Worm (Caenorhabditis elegans) whole organism, early embryonic: ENCODE measurements around the gene K01A12.2.

Experiments used
- B0310.2 ChIP-seq: sonication (generic microtip); optimal IDR thresholded peaks from 2 replicates; lab custom pipeline; 2016; ENCODE audit warnings: mild to moderate bottlenecking, missing genetic modification characterization, missing compliant biosample characterization
- F13C5.2 ChIP-seq: sonication (generic microtip); optimal IDR thresholded peaks from 2 replicates; lab custom pipeline; 2017; ENCODE audit warnings: mild to moderate bottlenecking, missing genetic modification characterization, inconsistent platforms, missing compliant biosample characterization
- aly-1 ChIP-seq: sonication (generic microtip); optimal IDR thresholded peaks from 2 replicates; lab custom pipeline; 2016; ENCODE audit warnings: missing genetic modification characterization, missing compliant biosample characterization
- ama-1 ChIP-seq: fragments of 150-350 bp; optimal IDR thresholded peaks from 2 replicates; lab custom pipeline; 2014
- ceh-13 ChIP-seq: fragments of 200-800 bp; sonication (Bioruptor generic); optimal IDR thresholded peaks from 2 replicates; lab custom pipeline; 2018; ENCODE audit warnings: mild to moderate bottlenecking, missing genetic modification characterization, missing compliant biosample characterization
- ceh-36 ChIP-seq: sonication (generic microtip); optimal IDR thresholded peaks from 2 replicates; lab custom pipeline; 2016; ENCODE audit warnings: missing genetic modification characterization, inconsistent platforms, missing compliant biosample characterization
- ets-7 ChIP-seq: sonication (generic microtip); optimal IDR thresholded peaks from 2 replicates; lab custom pipeline; 2016; ENCODE audit warnings: missing genotype, missing genetic modification characterization, missing compliant biosample characterization
- flt-1 ChIP-seq: fragments of 200-800 bp; sonication (Bioruptor generic); IDR thresholded peaks from 2 replicates; pipeline ENCODE4 v1.3.6; 2022; ENCODE audit warnings: missing genetic modification characterization, missing compliant biosample characterization
- hmbx-1 ChIP-seq: sonication (generic microtip); optimal IDR thresholded peaks from 2 replicates; lab custom pipeline; 2016; ENCODE audit warnings: mild to moderate bottlenecking, missing genetic modification characterization, missing compliant biosample characterization
- hmg-4 ChIP-seq: fragments of 200-800 bp; sonication (Bioruptor generic); optimal IDR thresholded peaks from 2 replicates; lab custom pipeline; 2018; ENCODE audit warnings: mild to moderate bottlenecking, missing genetic modification characterization, missing compliant biosample characterization
- hnd-1 ChIP-seq: sonication (generic microtip); optimal IDR thresholded peaks from 2 replicates; lab custom pipeline; 2016; ENCODE audit warnings: missing genetic modification characterization, missing compliant biosample characterization
- pes-1 ChIP-seq: fragments of 200-800 bp; sonication (Bioruptor generic); IDR thresholded peaks from 2 replicates; pipeline ENCODE4 v1.3.6; 2022; ENCODE audit warnings: missing genetic modification reagents, missing genetic modification characterization, missing compliant biosample characterization
- scrt-1 ChIP-seq: fragments of 200-800 bp; sonication (Bioruptor generic); IDR thresholded peaks from 2 replicates; pipeline ENCODE4 v1.3.6; 2022; ENCODE audit warnings: missing genetic modification characterization, missing compliant biosample characterization
- sea-1 ChIP-seq: fragments of 200-800 bp; sonication (Bioruptor generic); conservative IDR thresholded peaks from 2 replicates; pipeline ENCODE4 v1.3.6; 2022; ENCODE audit warnings: missing genetic modification characterization, missing compliant biosample characterization
- tbx-11 ChIP-seq: fragments of 200-800 bp; sonication (Bioruptor generic); IDR thresholded peaks from 2 replicates; pipeline ENCODE4 v1.3.6; 2022; ENCODE audit warnings: missing genetic modification characterization, missing compliant biosample characterization
- tbx-37 ChIP-seq: fragments of 200-800 bp; sonication (Bioruptor generic); conservative IDR thresholded peaks from 2 replicates; pipeline ENCODE4 v1.3.6; 2022; ENCODE audit warnings: missing genetic modification reagents, missing genetic modification characterization, missing compliant biosample characterization
- tra-4 ChIP-seq: sonication (generic microtip); optimal IDR thresholded peaks from 2 replicates; lab custom pipeline; 2017; ENCODE audit warnings: missing genetic modification characterization, missing compliant biosample characterization

K01A12.2 gene

ce11 chrX:8613053-8613452, at the start of gene K01A12.2:
Gene K01A12.2 (plus strand): TSS chrX:8613353.
- no peak for TF ChIP-seq tbx-11
- no peak for TF ChIP-seq hmg-4 (GFP tag; lab: Kevin White, UChicago)
- no peak for TF ChIP-seq tbx-37 (GFP tag; lab: Robert Waterston, UW)
- no peak for TF ChIP-seq ets-7 (tag; lab: Kevin White, UChicago)
- no peak for TF ChIP-seq tra-4 (tag; lab: Kevin White, UChicago)
- TF ChIP-seq hnd-1 (tag; lab: Kevin White, UChicago): no peak
- TF ChIP-seq aly-1 (tag; lab: Kevin White, UChicago): no peak
- no peak for TF ChIP-seq ama-1
- TF ChIP-seq B0310.2: no peak
- no peak for TF ChIP-seq ceh-36 (tag; lab: Kevin White, UChicago)
- no peak for TF ChIP-seq ceh-13
- no peak for TF ChIP-seq hmbx-1 (tag; lab: Kevin White, UChicago)

- no peak for TF ChIP-seq ceh-13
- TF ChIP-seq flt-1 (GFP tag; lab: Robert Waterston, UW): no peak
- no peak for TF ChIP-seq ama-1
- TF ChIP-seq ceh-36 (tag; lab: Kevin White, UChicago): no peak
- TF ChIP-seq hnd-1 (tag; lab: Kevin White, UChicago): no peak
- TF ChIP-seq scrt-1 (GFP tag; lab: Robert Waterston, UW): no peak
- no peak for TF ChIP-seq hmg-4 (GFP tag; lab: Kevin White, UChicago)
- no peak for TF ChIP-seq tra-4 (tag; lab: Kevin White, UChicago)
- TF ChIP-seq pes-1 (GFP tag; lab: Robert Waterston, UW): no peak
- no peak for TF ChIP-seq ets-7 (tag; lab: Kevin White, UChicago)
Measured at ce11 chrX:8563663-8564450, 49.3 kb upstream of the K01A12.2 start.

ce11 chrX:8564451-8564795, 48.7 kb upstream of the K01A12.2 start:
- no peak for TF ChIP-seq aly-1 (tag; lab: Kevin White, UChicago)
- no peak for TF ChIP-seq ama-1
- TF ChIP-seq hnd-1 (tag; lab: Kevin White, UChicago): no peak
- TF ChIP-seq scrt-1 (GFP tag; lab: Robert Waterston, UW): no peak
- TF ChIP-seq ceh-36 (tag; lab: Kevin White, UChicago): no peak
- no peak for TF ChIP-seq sea-1 (GFP tag; lab: Robert Waterston, UW)
- TF ChIP-seq tbx-11: no peak
- no peak for TF ChIP-seq flt-1 (GFP tag; lab: Robert Waterston, UW)
- TF ChIP-seq B0310.2: no peak
- TF ChIP-seq ceh-13: no peak
- TF ChIP-seq hmbx-1 (tag; lab: Kevin White, UChicago): no peak
- no peak for TF ChIP-seq F13C5.2 (tag; lab: Kevin White, UChicago)
- TF ChIP-seq hmg-4 (GFP tag; lab: Kevin White, UChicago): no peak
- no peak for TF ChIP-seq tra-4 (tag; lab: Kevin White, UChicago)
- no peak for TF ChIP-seq tbx-37 (GFP tag; lab: Robert Waterston, UW)
- no peak for TF ChIP-seq ets-7 (tag; lab: Kevin White, UChicago)
- TF ChIP-seq pes-1 (GFP tag; lab: Robert Waterston, UW): no peak

- TF ChIP-seq hmg-4 (GFP tag; lab: Kevin White, UChicago) (peak; percentile 59), F13C5.2 (tag; lab: Kevin White, UChicago) (peak; percentile 21), hnd-1 (tag; lab: Kevin White, UChicago) (no peak), B0310.2 (no peak)
Measured at ce11 chrX:8565810-8566416, 47.2 kb upstream of the K01A12.2 start.

ce11 chrX:8566521-8567032, 46.6 kb upstream of the K01A12.2 start:
- TF ChIP-seq tra-4 (tag; lab: Kevin White, UChicago): no peak
- TF ChIP-seq hnd-1 (tag; lab: Kevin White, UChicago): no peak
- no peak for TF ChIP-seq scrt-1 (GFP tag; lab: Robert Waterston, UW)
- no peak for TF ChIP-seq sea-1 (GFP tag; lab: Robert Waterston, UW)
- no peak for TF ChIP-seq ama-1
- TF ChIP-seq tbx-11: no peak
- TF ChIP-seq F13C5.2 (tag; lab: Kevin White, UChicago): no peak
- no peak for TF ChIP-seq flt-1 (GFP tag; lab: Robert Waterston, UW)
- no peak for TF ChIP-seq B0310.2
- TF ChIP-seq hmbx-1 (tag; lab: Kevin White, UChicago): no peak
- no peak for TF ChIP-seq pes-1 (GFP tag; lab: Robert Waterston, UW)
- TF ChIP-seq tbx-37 (GFP tag; lab: Robert Waterston, UW): no peak
- TF ChIP-seq ets-7 (tag; lab: Kevin White, UChicago): no peak
- no peak for TF ChIP-seq hmg-4 (GFP tag; lab: Kevin White, UChicago)
- no peak for TF ChIP-seq ceh-36 (tag; lab: Kevin White, UChicago)
- TF ChIP-seq ceh-13: no peak
- TF ChIP-seq aly-1 (tag; lab: Kevin White, UChicago): no peak

- TF ChIP-seq tra-4 (tag; lab: Kevin White, UChicago) (no peak), sea-1 (GFP tag; lab: Robert Waterston, UW) (no peak), hnd-1 (tag; lab: Kevin White, UChicago) (no peak), pes-1 (GFP tag; lab: Robert Waterston, UW) (no peak), B0310.2 (no peak), aly-1 (tag; lab: Kevin White, UChicago) (no peak), tbx-37 (GFP tag; lab: Robert Waterston, UW) (no peak), ceh-36 (tag; lab: Kevin White, UChicago) (no peak), flt-1 (GFP tag; lab: Robert Waterston, UW) (no peak), ceh-13 (no peak), ama-1 (no peak), hmbx-1 (tag; lab: Kevin White, UChicago) (no peak)
Measured at ce11 chrX:8567166-8567565, 46.0 kb upstream of the K01A12.2 start.
